Worm (Caenorhabditis elegans): ENCODE measurements around the gene tsg-101.

DNA sequence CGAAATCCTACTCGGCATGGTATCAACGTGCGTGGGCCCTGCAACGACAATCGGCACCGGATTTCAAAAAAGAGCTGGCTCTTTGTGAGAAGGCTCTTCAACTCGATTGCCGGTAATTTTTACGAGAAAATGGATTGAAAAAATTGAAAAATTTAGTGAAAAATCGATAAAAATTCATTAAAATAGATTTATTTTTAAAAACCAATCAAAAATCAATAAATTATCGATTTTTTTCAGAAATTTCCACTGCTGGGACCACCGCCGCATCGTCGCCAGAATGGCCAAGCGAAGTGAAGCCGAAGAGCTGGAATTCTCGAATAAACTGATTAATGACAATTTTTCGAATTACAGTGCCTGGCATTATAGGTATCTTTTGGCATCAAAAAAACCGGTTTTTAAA is 13.5 kb upstream of the tsg-101 start:
- TF ChIP-seq ztf-23 (GFP tag; IDR thresholded peaks at IDR 0.05) = no peak
- TF ChIP-seq flt-1 (GFP tag; IDR thresholded peaks at IDR 0.05) = no peak
- TF ChIP-seq klf-2 (GFP tag; conservative IDR thresholded peaks at IDR 0.05) = no peak
